Worm (Caenorhabditis elegans): Measurements from ENCODE around the gene ugt-36.

DNA sequence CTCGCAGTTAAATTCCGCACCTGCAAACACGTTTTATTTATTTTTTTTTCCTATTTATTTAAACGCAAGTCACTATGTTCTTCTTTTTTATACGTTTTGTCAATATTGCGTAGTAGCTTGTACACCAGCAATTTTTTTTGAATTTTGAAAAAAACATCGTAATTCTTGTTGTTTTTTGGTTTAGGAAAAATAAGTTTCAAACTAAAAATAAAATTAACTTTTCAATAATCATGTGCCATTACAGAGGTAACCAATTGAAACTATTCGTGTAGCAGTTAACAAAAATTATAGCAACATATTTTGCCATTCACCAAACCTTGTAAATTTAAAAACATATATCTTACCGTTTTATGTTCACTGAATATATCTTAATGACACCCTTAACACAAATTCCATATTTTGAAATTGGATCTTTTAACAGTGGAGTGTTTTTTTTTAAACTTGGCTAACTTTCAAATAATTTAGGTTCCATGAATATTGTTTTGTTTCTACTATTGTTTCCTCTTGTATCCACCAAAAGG is 43.6 kb upstream of the ugt-36 start, which contains the start of gene lmd-5:
- no peak for TF ChIP-seq ets-7 (tag; optimal IDR thresholded peaks at IDR 0.05)
- no peak for TF ChIP-seq hnd-1 (tag; optimal IDR thresholded peaks at IDR 0.05)
- TF ChIP-seq ama-1 (optimal IDR thresholded peaks at IDR 0.05) = no peak
- TF ChIP-seq aly-1 (tag; optimal IDR thresholded peaks at IDR 0.05) = no peak
- TF ChIP-seq B0310.2 (tag; optimal IDR thresholded peaks at IDR 0.05) = no peak
- TF ChIP-seq pes-1 (GFP tag; IDR thresholded peaks at IDR 0.05) = no peak
- no peak for TF ChIP-seq ceh-36 (tag; optimal IDR thresholded peaks at IDR 0.05)
- no peak for TF ChIP-seq flt-1 (GFP tag; IDR thresholded peaks at IDR 0.05)
- no peak for TF ChIP-seq F13C5.2 (tag; optimal IDR thresholded peaks at IDR 0.05)
- TF ChIP-seq ceh-13 (GFP tag; optimal IDR thresholded peaks at IDR 0.05) = no peak
- no peak for TF ChIP-seq scrt-1 (GFP tag; IDR thresholded peaks at IDR 0.05)
- TF ChIP-seq tbx-11 (GFP tag; IDR thresholded peaks at IDR 0.05) = no peak
- TF ChIP-seq sea-1 (GFP tag; conservative IDR thresholded peaks at IDR 0.05) = no peak
- no peak for TF ChIP-seq hmbx-1 (tag; optimal IDR thresholded peaks at IDR 0.05)
